Fruit fly (Drosophila melanogaster) whole organism, embryonic: ENCODE measurements around the gene CG9289.
A peak's percentile ranks its signal among the peaks of the same experiment; 100 is the strongest.

Source experiments
- B-H1 ChIP-seq: fragments of 200-800 bp; sonication (Bioruptor generic); IDR thresholded peaks from 3 replicates; pipeline ENCODE4 v1.3.6; 2022; ENCODE audit warnings: missing biosample characterization, missing genetic modification characterization
- Bgb ChIP-seq: fragments of 200-800 bp; sonication (Bioruptor generic); IDR thresholded peaks from 2 replicates; pipeline ENCODE4 v1.3.6; 2022; ENCODE audit warnings: missing biosample characterization, missing genetic modification characterization; ENCODE audit not compliant: partially characterized antibody
- CG10147 ChIP-seq: fragments of 200-800 bp; sonication (Bioruptor generic); optimal IDR thresholded peaks from 2 replicates; lab custom pipeline; 2019; ENCODE audit warnings: missing biosample characterization, mild to moderate bottlenecking, missing genetic modification characterization, moderate library complexity
- CG10979 ChIP-seq: fragments of 200-800 bp; sonication (Bioruptor generic); optimal IDR thresholded peaks from 2 replicates; lab custom pipeline; 2018; ENCODE audit warnings: missing biosample characterization, mild to moderate bottlenecking, missing genetic modification characterization, moderate library complexity
- CG11695 ChIP-seq: fragments of 200-800 bp; sonication (Bioruptor generic); IDR thresholded peaks from 3 replicates; pipeline ENCODE4 v1.3.6; 2022; ENCODE audit warnings: missing biosample characterization, missing genetic modification characterization
- CG12155 ChIP-seq: fragments of 200-800 bp; sonication (Bioruptor generic); optimal IDR thresholded peaks from 3 replicates; lab custom pipeline; 2016; ENCODE audit warnings: missing biosample characterization, missing genetic modification characterization
- CG12942 ChIP-seq: fragments of 200-800 bp; sonication (Bioruptor generic); optimal IDR thresholded peaks from 3 replicates; lab custom pipeline; 2016; ENCODE audit warnings: missing biosample characterization, missing genetic modification characterization
- CG14710 ChIP-seq: fragments of 200-800 bp; sonication (Bioruptor generic); optimal IDR thresholded peaks from 3 replicates; lab custom pipeline; 2019; ENCODE audit warnings: missing biosample characterization, mild to moderate bottlenecking, missing genetic modification characterization, moderate library complexity
- CG17359 ChIP-seq: fragments of 200-800 bp; sonication (Bioruptor generic); optimal IDR thresholded peaks from 3 replicates; lab custom pipeline; 2018; ENCODE audit warnings: missing biosample characterization, mild to moderate bottlenecking, missing genetic modification characterization, moderate library complexity
- CG17612 ChIP-seq: fragments of 200-800 bp; sonication (Bioruptor generic); IDR thresholded peaks from 2 replicates; pipeline ENCODE4 v1.3.6; 2022; ENCODE audit warnings: missing biosample characterization, missing genetic modification characterization
- CG30020 ChIP-seq: fragments of 200-800 bp; optimal IDR thresholded peaks from 2 replicates; lab custom pipeline; 2019; ENCODE audit warnings: missing biosample characterization, mild to moderate bottlenecking, missing genetic modification characterization, moderate library complexity
- CG32532 ChIP-seq: fragments of 200-800 bp; sonication (Bioruptor generic); IDR thresholded peaks from 2 replicates; pipeline ENCODE4 v1.3.6; 2022; ENCODE audit warnings: missing biosample characterization, missing genetic modification characterization
- CG32772 ChIP-seq: fragments of 200-800 bp; sonication (Bioruptor generic); IDR thresholded peaks from 2 replicates; pipeline ENCODE4 v1.3.6; 2022; ENCODE audit warnings: missing biosample characterization, missing genetic modification characterization
- CG4730 ChIP-seq: fragments of 200-800 bp; sonication (Bioruptor generic); IDR thresholded peaks from 2 replicates; pipeline ENCODE4 v1.3.6; 2022; ENCODE audit warnings: missing biosample characterization, missing genetic modification characterization
- CG5953 ChIP-seq: fragments of 200-800 bp; sonication (Bioruptor generic); IDR thresholded peaks from 2 replicates; pipeline ENCODE4 v1.3.6; 2022; ENCODE audit warnings: missing biosample characterization, missing genetic modification characterization
- CG7839 ChIP-seq: fragments of 200-800 bp; sonication (Bioruptor generic); optimal IDR thresholded peaks from 3 replicates; lab custom pipeline; 2018; ENCODE audit warnings: missing biosample characterization, mild to moderate bottlenecking, missing genetic modification characterization, moderate library complexity
- CG7987 ChIP-seq: fragments of 200-800 bp; sonication (Bioruptor generic); optimal IDR thresholded peaks from 2 replicates; lab custom pipeline; 2018; ENCODE audit warnings: missing biosample characterization, mild to moderate bottlenecking, missing genetic modification characterization, moderate library complexity
- CG8290 ChIP-seq, 3 experiments: fragments of 200-800 bp; sonication (Bioruptor generic); optimal IDR thresholded peaks; 2 replicates each; lab custom pipeline; 2016 to 2019; ENCODE audit warnings: missing biosample characterization in 3 of 3, missing genetic modification characterization in 3 of 3, mild to moderate bottlenecking in 2 of 3, moderate library complexity in 1 of 3
- CG8388 ChIP-seq: fragments of 200-800 bp; sonication (Bioruptor generic); optimal IDR thresholded peaks from 2 replicates; lab custom pipeline; 2019; ENCODE audit warnings: missing biosample characterization, mild to moderate bottlenecking, missing genetic modification characterization, moderate library complexity
- Dll ChIP-seq: fragments of 200-800 bp; sonication (Bioruptor generic); IDR thresholded peaks from 4 replicates; pipeline ENCODE4 v1.3.6; 2022; ENCODE audit warnings: missing biosample characterization, missing genetic modification characterization; ENCODE audit not compliant: partially characterized antibody
- Fer3 ChIP-seq: fragments of 200-800 bp; sonication (Bioruptor generic); optimal IDR thresholded peaks from 2 replicates; lab custom pipeline; 2018; ENCODE audit warnings: missing biosample characterization, mild to moderate bottlenecking, missing genetic modification characterization, moderate library complexity
- H2.0 ChIP-seq: fragments of 200-800 bp; sonication (Bioruptor generic); IDR thresholded peaks from 2 replicates; pipeline ENCODE4 v1.3.6; 2022; ENCODE audit warnings: missing biosample characterization, missing genetic modification characterization
- Hey ChIP-seq: fragments of 200-800 bp; sonication (Bioruptor generic); optimal IDR thresholded peaks from 3 replicates; lab custom pipeline; 2018; ENCODE audit warnings: missing biosample characterization, mild to moderate bottlenecking, missing genetic modification characterization
- Kr ChIP-seq: fragments of 200-800 bp; sonication (Bioruptor generic); optimal IDR thresholded peaks from 2 replicates; lab custom pipeline; 2017; ENCODE audit warnings: missing biosample characterization, mild to moderate bottlenecking, missing genetic modification characterization
- Lhr ChIP-seq: fragments of 200-800 bp; sonication (Bioruptor generic); optimal IDR thresholded peaks from 3 replicates; lab custom pipeline; 2017; ENCODE audit warnings: mild to moderate bottlenecking, missing biosample characterization, missing genetic modification reagents, missing genetic modification characterization
- Med ChIP-seq: fragments of 200-800 bp; sonication (Bioruptor generic); peaks from one replicate; lab custom pipeline; 2016; ENCODE audit warnings: missing biosample characterization, missing genetic modification characterization, mild to moderate bottlenecking, inconsistent platforms, moderate library complexity
- Nf-YA ChIP-seq: fragments of 200-800 bp; sonication (Bioruptor generic); IDR thresholded peaks from 2 replicates; pipeline ENCODE4 v1.3.6; 2022; ENCODE audit warnings: missing biosample characterization, missing genetic modification characterization
- Ravus ChIP-seq: fragments of 200-800 bp; sonication (Bioruptor generic); IDR thresholded peaks from 2 replicates; pipeline ENCODE4 v1.3.6; 2022; ENCODE audit warnings: missing biosample characterization, missing genetic modification characterization
- Scr ChIP-seq: fragments of 200-800 bp; sonication (Bioruptor generic); IDR thresholded peaks from 2 replicates; pipeline ENCODE4 v1.3.6; 2022; ENCODE audit warnings: missing biosample characterization, missing genetic modification characterization; ENCODE audit not compliant: partially characterized antibody
- ap ChIP-seq: fragments of 200-800 bp; sonication (Bioruptor generic); IDR thresholded peaks from 2 replicates; pipeline ENCODE4 v1.3.6; 2022; ENCODE audit warnings: missing biosample characterization, missing genetic modification characterization
- bab2 ChIP-seq: fragments of 200-800 bp; sonication (Bioruptor generic); optimal IDR thresholded peaks from 2 replicates; lab custom pipeline; 2016; ENCODE audit warnings: missing biosample characterization, missing genetic modification characterization
- bowl ChIP-seq: fragments of 200-800 bp; sonication (Bioruptor generic); IDR thresholded peaks from 2 replicates; pipeline ENCODE4 v1.3.6; 2022; ENCODE audit warnings: missing biosample characterization, missing genetic modification characterization
- cad ChIP-seq: fragments of >200 bp; optimal IDR thresholded peaks from 2 replicates; lab custom pipeline; 2017; ENCODE audit warnings: missing biosample characterization, missing genetic modification characterization
- cas ChIP-seq: fragments of 200-800 bp; sonication (Bioruptor generic); IDR thresholded peaks from 2 replicates; pipeline ENCODE4 v1.3.6; 2022; ENCODE audit warnings: missing biosample characterization, missing genetic modification characterization
- cg ChIP-seq: fragments of 200-800 bp; sonication (Bioruptor generic); optimal IDR thresholded peaks from 3 replicates; lab custom pipeline; 2019; ENCODE audit warnings: missing biosample characterization, mild to moderate bottlenecking, missing genetic modification characterization, moderate library complexity
- dan ChIP-seq: fragments of 200-800 bp; sonication (Bioruptor generic); IDR thresholded peaks from 2 replicates; pipeline ENCODE4 v1.3.6; 2022; ENCODE audit warnings: missing biosample characterization, missing genetic modification characterization
- disco-r ChIP-seq: fragments of 200-800 bp; sonication (Bioruptor generic); optimal IDR thresholded peaks from 2 replicates; lab custom pipeline; 2016; ENCODE audit warnings: missing biosample characterization, missing genetic modification characterization
- en ChIP-seq: fragments of 200-800 bp; sonication (Bioruptor generic); optimal IDR thresholded peaks from 2 replicates; lab custom pipeline; 2016; ENCODE audit warnings: missing biosample characterization, missing genetic modification characterization
- fd3F ChIP-seq: fragments of 200-800 bp; sonication (Bioruptor generic); optimal IDR thresholded peaks from 2 replicates; lab custom pipeline; 2018; ENCODE audit warnings: missing biosample characterization, mild to moderate bottlenecking, missing genetic modification characterization, moderate library complexity
- hbn ChIP-seq: fragments of 200-800 bp; sonication (Bioruptor generic); IDR thresholded peaks from 2 replicates; pipeline ENCODE4 v1.3.6; 2022; ENCODE audit warnings: missing biosample characterization, missing genetic modification characterization; ENCODE audit not compliant: partially characterized antibody
- ken ChIP-seq: fragments of 200-800 bp; sonication (Bioruptor generic); IDR thresholded peaks from 3 replicates; pipeline ENCODE4 v1.3.6; 2022; ENCODE audit warnings: missing biosample characterization, missing genetic modification characterization
- lbe ChIP-seq: fragments of 200-800 bp; sonication (Bioruptor generic); optimal IDR thresholded peaks from 2 replicates; lab custom pipeline; 2016; ENCODE audit warnings: missing biosample characterization, mild to moderate bottlenecking, missing genetic modification characterization
- luna ChIP-seq: fragments of 200-800 bp; sonication (Bioruptor generic); optimal IDR thresholded peaks from 2 replicates; lab custom pipeline; 2016; ENCODE audit warnings: missing biosample characterization, missing genetic modification characterization
- nerfin-2 ChIP-seq: fragments of 200-800 bp; sonication (Bioruptor generic); IDR thresholded peaks from 2 replicates; pipeline ENCODE4 v1.3.6; 2022; ENCODE audit warnings: missing biosample characterization, missing genetic modification characterization; ENCODE audit not compliant: partially characterized antibody
- otp ChIP-seq: fragments of 200-800 bp; sonication (Bioruptor generic); IDR thresholded peaks from 3 replicates; pipeline ENCODE4, ENCODE4 v1.3.6; 2022; ENCODE audit warnings: missing biosample characterization, missing genetic modification characterization
- pho ChIP-seq: fragments of 200-800 bp; sonication (Bioruptor generic); optimal IDR thresholded peaks from 2 replicates; lab custom pipeline; 2016; ENCODE audit warnings: missing biosample characterization, missing genetic modification characterization
- salm ChIP-seq: fragments of 200-800 bp; sonication (Bioruptor generic); optimal IDR thresholded peaks from 2 replicates; lab custom pipeline; 2018; ENCODE audit warnings: missing biosample characterization, mild to moderate bottlenecking, missing genetic modification characterization
- sisA ChIP-seq: fragments of 200-800 bp; sonication (Bioruptor generic); IDR thresholded peaks from 2 replicates; pipeline ENCODE4 v1.3.6; 2022; ENCODE audit warnings: missing biosample characterization, missing genetic modification characterization
- sqz ChIP-seq: fragments of 200-800 bp; sonication (Bioruptor generic); optimal IDR thresholded peaks from 3 replicates; lab custom pipeline; 2018; ENCODE audit warnings: missing biosample characterization, mild to moderate bottlenecking, missing genetic modification characterization

Gene CG9289

DNA sequence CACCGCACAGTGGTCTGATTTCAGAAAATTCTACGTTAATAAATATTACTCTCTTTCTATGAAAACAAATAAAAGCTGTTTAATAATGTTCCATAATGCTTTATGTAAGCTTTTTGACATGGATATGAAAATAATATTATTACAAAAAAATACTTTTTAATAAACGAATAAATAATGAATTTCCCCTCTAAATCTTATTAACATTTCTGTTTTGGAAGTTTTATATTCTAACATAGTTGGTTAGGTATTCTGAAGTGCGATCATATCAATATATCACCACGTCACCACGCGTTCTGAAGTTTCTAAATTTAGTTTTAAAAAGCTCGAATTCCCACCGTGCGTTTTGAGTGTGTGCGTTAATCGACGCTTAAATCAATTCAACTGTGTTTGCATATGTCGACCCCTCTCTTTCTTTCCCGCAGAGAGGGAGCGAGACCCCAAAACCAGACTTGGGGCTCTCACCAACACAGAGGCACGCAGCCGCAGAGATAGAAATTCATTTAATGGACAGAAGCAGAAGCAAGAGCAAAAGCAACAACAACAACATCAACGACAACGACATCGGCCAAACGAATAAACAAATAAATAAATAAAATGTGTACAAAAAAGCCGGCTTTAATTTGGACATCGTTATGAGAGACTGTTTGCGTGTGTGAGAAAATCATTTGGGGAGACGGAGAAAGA, 7.3 kb upstream of the CG9289 start (continued):
- no peak for TF ChIP-seq bowl (GFP tag; lab: Robert Waterston, UW)
- peak; percentile 61; the same call in 1 of the 2 replicates for TF ChIP-seq ap
- no peak for TF ChIP-seq cas (GFP tag; lab: Robert Waterston, UW)
- TF ChIP-seq CG12942 (GFP tag; lab: Kevin White, UChicago) = peak; percentile 73
- TF ChIP-seq CG12155 (GFP tag; lab: Kevin White, UChicago) = peak; percentile 57
- peak; percentile 69 for TF ChIP-seq Fer3 (tag; lab: Kevin White, UChicago)
- TF ChIP-seq luna (GFP tag; lab: Kevin White, UChicago) = no peak
- TF ChIP-seq Nf-YA (GFP tag; lab: Robert Waterston, UW) = no peak
- peak; percentile 37; the same call in 2 of the 3 replicates for TF ChIP-seq B-H1 (GFP tag; lab: Robert Waterston, UW)
- TF ChIP-seq Kr (GFP tag; lab: Kevin White, UChicago) = peak; percentile 55
- TF ChIP-seq lbe (GFP tag; lab: Kevin White, UChicago) = peak; percentile 73
- TF ChIP-seq CG14710 (tag; lab: Kevin White, UChicago) = peak; percentile 92
- TF ChIP-seq CG8290 (GFP tag; optimal IDR thresholded peaks at IDR 0.05; lab: Kevin White, UChicago) = peak; percentile 58
- peak; percentile 28 to 47 for TF ChIP-seq CG8290 (tag; optimal IDR thresholded peaks at IDR 0.05; lab: Kevin White, UChicago)
- TF ChIP-seq fd3F = peak; percentile 74
- peak; percentile 93 for TF ChIP-seq CG10979 (tag; lab: Kevin White, UChicago)
- TF ChIP-seq Bgb (GFP tag; lab: Robert Waterston, UW) = no peak
- TF ChIP-seq Scr (GFP tag; lab: Robert Waterston, UW) = no peak
- TF ChIP-seq cad (GFP tag; lab: Kevin White, UChicago) = no peak
- TF ChIP-seq CG17359 (tag; lab: Kevin White, UChicago) = peak; percentile 83
- TF ChIP-seq ken (GFP tag; lab: Robert Waterston, UW) = peak; percentile 23; the same call in 1 of the 3 replicates
- TF ChIP-seq Ravus (GFP tag; lab: Robert Waterston, UW) = no peak
- peak; percentile 11 for TF ChIP-seq en (GFP tag; lab: Kevin White, UChicago)
- peak; percentile 71 for TF ChIP-seq salm (tag; lab: Kevin White, UChicago)
- TF ChIP-seq CG30020 (tag; lab: Kevin White, UChicago) = peak; percentile 74
- TF ChIP-seq CG7839 (tag; lab: Kevin White, UChicago) = peak; percentile 90
- no peak for TF ChIP-seq disco-r (GFP tag; lab: Kevin White, UChicago)
- peak; percentile 84 for TF ChIP-seq Med (GFP tag; lab: Kevin White, UChicago)
- TF ChIP-seq CG10147 (GFP tag; lab: Kevin White, UChicago) = peak; percentile 89
- peak; percentile 67 for TF ChIP-seq Lhr (GFP tag; lab: Kevin White, UChicago)
- no peak for TF ChIP-seq nerfin-2
- TF ChIP-seq CG7987 = peak; percentile 62
- TF ChIP-seq sqz = peak; percentile 76
- TF ChIP-seq hbn (GFP tag; lab: Robert Waterston, UW) = no peak
- peak; percentile 16; the same call in 1 of the 2 replicates for TF ChIP-seq CG5953
- TF ChIP-seq cg (GFP tag; lab: Kevin White, UChicago) = peak; percentile 85
- peak; percentile 68 for TF ChIP-seq CG32772 (GFP tag; lab: Robert Waterston, UW)
- TF ChIP-seq CG17612 (GFP tag; lab: Robert Waterston, UW) = peak; percentile 12; the same call in 1 of the 2 replicates
- TF ChIP-seq dan = no peak
- no peak for TF ChIP-seq Hey (tag; lab: Kevin White, UChicago)
- peak; percentile 67; the same call in 1 of the 2 replicates for TF ChIP-seq sisA
- peak; percentile 52 for TF ChIP-seq H2.0 (GFP tag; lab: Robert Waterston, UW)
- peak; percentile 56 for TF ChIP-seq CG4730
- TF ChIP-seq otp = peak; percentile 78; the same call in 2 of the 3 replicates
- peak; percentile 70 for TF ChIP-seq pho
- TF ChIP-seq CG11695 (GFP tag; lab: Robert Waterston, UW) = peak; percentile 90
- TF ChIP-seq CG32532 = peak; percentile 70
- peak; percentile 89 for TF ChIP-seq CG8388
- 0 out of 4 replicates have a peak, but pooled peaks have one; percentile 29 for TF ChIP-seq Dll (GFP tag; lab: Robert Waterston, UW)
- peak; percentile 17 for TF ChIP-seq bab2 (GFP tag; lab: Kevin White, UChicago)
